Worm (Caenorhabditis elegans) whole organism, L4/young adult: ENCODE data around the gene C01F1.5.

Experiments
- W03F9.2 ChIP-seq: fragments of 150-350 bp; optimal IDR thresholded peaks from 2 replicates; lab custom pipeline; 2014; ENCODE audit warnings: missing biosample characterization, missing genetic modification characterization
- dao-5 ChIP-seq: sonication (generic microtip); optimal IDR thresholded peaks from 2 replicates; lab custom pipeline; 2016; ENCODE audit warnings: missing genotype, missing genetic modification characterization, moderate library complexity, missing compliant biosample characterization

DNA sequence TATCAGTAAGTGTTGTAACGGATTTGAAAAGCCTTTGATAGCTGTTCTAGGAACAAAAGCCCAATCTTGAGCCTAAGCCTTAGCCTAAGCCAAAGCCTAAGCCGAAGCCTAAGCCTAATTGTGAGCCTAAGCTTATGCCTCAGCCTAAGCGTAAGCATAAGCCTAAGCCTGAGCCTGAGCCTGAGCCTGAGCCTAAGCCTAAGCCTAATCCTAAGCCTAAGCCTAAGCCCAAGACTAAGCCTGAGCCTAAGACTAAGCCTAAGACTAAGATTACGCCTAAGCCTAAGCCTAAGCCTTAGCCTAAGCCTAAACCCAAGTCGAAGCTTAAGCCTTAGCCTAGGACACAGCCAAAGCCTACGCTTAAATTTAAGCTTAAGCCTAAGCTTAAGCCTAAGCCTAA is 4.0 kb downstream of the C01F1.5 start:
- TF ChIP-seq W03F9.2 (tag; lab: Kevin White, UChicago) (no peak), dao-5 (tag; lab: Kevin White, UChicago) (no peak)
